Worm (Caenorhabditis elegans) whole organism, late embryonic: ENCODE results near the gene ccf-1.

Experiments used
- Y22D7AL.16 ChIP-seq: sonication (generic microtip); optimal IDR thresholded peaks from 2 replicates; lab custom pipeline; 2016; ENCODE audit warnings: missing genetic modification characterization, missing compliant biosample characterization
- ceh-2 ChIP-seq: sonication (generic microtip); optimal IDR thresholded peaks from 2 replicates; lab custom pipeline; 2016; ENCODE audit warnings: missing genotype, missing genetic modification characterization, missing compliant biosample characterization
- fax-1 ChIP-seq: sonication (generic microtip); optimal IDR thresholded peaks from 2 replicates; lab custom pipeline; 2016; ENCODE audit warnings: missing genotype, missing genetic modification characterization, missing compliant biosample characterization
- fkh-6 ChIP-seq: sonication (generic microtip); optimal IDR thresholded peaks from 2 replicates; lab custom pipeline; 2016; ENCODE audit warnings: missing genetic modification characterization, missing compliant biosample characterization
- hlh-13 ChIP-seq: fragments of 200-800 bp; sonication (Bioruptor generic); optimal IDR thresholded peaks from 2 replicates; lab custom pipeline; 2018; ENCODE audit warnings: mild to moderate bottlenecking, missing genetic modification characterization, missing compliant biosample characterization
- hlh-6 ChIP-seq: sonication (generic microtip); optimal IDR thresholded peaks from 2 replicates; lab custom pipeline; 2016; ENCODE audit warnings: missing genotype, missing genetic modification characterization, missing compliant biosample characterization
- nfya-1 ChIP-seq: sonication (generic microtip); optimal IDR thresholded peaks from 2 replicates; lab custom pipeline; 2017; ENCODE audit warnings: missing genetic modification characterization, mild to moderate bottlenecking, missing compliant biosample characterization, antibody characterized with exemption, moderate library complexity
- npax-4 ChIP-seq: sonication (generic microtip); optimal IDR thresholded peaks from 2 replicates; lab custom pipeline; 2016; ENCODE audit warnings: missing genetic modification characterization, missing compliant biosample characterization

ce11 chrIII:11918247-11918769 lies 1.7 kb downstream of the ccf-1 start, which contains the start of gene znf-593:
- no peak for TF ChIP-seq fax-1 (tag; lab: Kevin White, UChicago)
- TF ChIP-seq hlh-6 (tag; lab: Kevin White, UChicago): no peak
- TF ChIP-seq fkh-6 (tag; lab: Kevin White, UChicago): no peak
- no peak for TF ChIP-seq hlh-13
- no peak for TF ChIP-seq ceh-2 (tag; lab: Kevin White, UChicago)
- TF ChIP-seq npax-4 (tag; lab: Kevin White, UChicago): no peak
- no peak for TF ChIP-seq nfya-1 (tag; lab: Kevin White, UChicago)
- no peak for TF ChIP-seq Y22D7AL.16 (tag; lab: Kevin White, UChicago)
